Worm (Caenorhabditis elegans) whole organism, L3 larva: ENCODE results near the gene str-45.

Experiments used
- R02D3.7 ChIP-seq: fragments of 150-350 bp; optimal IDR thresholded peaks from 2 replicates; lab custom pipeline; 2014; ENCODE audit warnings: missing biosample characterization, missing genetic modification characterization
- ZK546.5 ChIP-seq: sonication (generic microtip); optimal IDR thresholded peaks from 2 replicates; lab custom pipeline; 2017; ENCODE audit warnings: missing biosample characterization, missing genetic modification characterization
- aly-2 ChIP-seq: fragments of 150-350 bp; optimal IDR thresholded peaks from 2 replicates; lab custom pipeline; 2014; ENCODE audit warnings: missing biosample characterization, missing genetic modification characterization
- ama-1 ChIP-seq: fragments of 150-350 bp; optimal IDR thresholded peaks from 2 replicates; lab custom pipeline; 2018
- ceh-16 ChIP-seq: sonication (generic microtip); optimal IDR thresholded peaks from 2 replicates; lab custom pipeline; 2017; ENCODE audit warnings: missing biosample characterization, missing genetic modification characterization
- ceh-28 ChIP-seq: fragments of 150-350 bp; optimal IDR thresholded peaks from 2 replicates; lab custom pipeline; 2014; ENCODE audit warnings: missing biosample characterization, missing genetic modification reagents, missing genetic modification characterization
- ceh-82 ChIP-seq: fragments of 150-350 bp; optimal IDR thresholded peaks from 2 replicates; lab custom pipeline; 2014; ENCODE audit warnings: missing biosample characterization, missing genetic modification characterization
- ceh-9 ChIP-seq: sonication (generic microtip); optimal IDR thresholded peaks from 2 replicates; lab custom pipeline; 2018; ENCODE audit warnings: missing biosample characterization, missing genetic modification characterization
- daf-12 ChIP-seq: fragments of 150-350 bp; optimal IDR thresholded peaks from 2 replicates; lab custom pipeline; 2014; ENCODE audit warnings: missing biosample characterization, missing genetic modification reagents, missing genetic modification characterization
- egl-27 ChIP-seq: sonication (generic microtip); optimal IDR thresholded peaks from 4 replicates; lab custom pipeline; 2017; ENCODE audit warnings: missing biosample characterization, missing genetic modification reagents, missing genetic modification characterization
- egl-5 ChIP-seq: fragments of 150-350 bp; optimal IDR thresholded peaks from 2 replicates; lab custom pipeline; 2017; ENCODE audit warnings: missing biosample characterization, missing genetic modification reagents, missing genetic modification characterization, inconsistent platforms
- elt-2 ChIP-seq: sonication (generic microtip); optimal IDR thresholded peaks from 2 replicates; lab custom pipeline; 2016; ENCODE audit warnings: missing genetic modification reagents, mild to moderate bottlenecking, missing genetic modification characterization, missing compliant biosample characterization
- fkh-10 ChIP-seq: sonication (generic microtip); optimal IDR thresholded peaks from 2 replicates; lab custom pipeline; 2017; ENCODE audit warnings: missing biosample characterization, missing genetic modification reagents, missing genetic modification characterization
- fkh-2 ChIP-seq: fragments of 150-350 bp; optimal IDR thresholded peaks from 2 replicates; lab custom pipeline; 2014; ENCODE audit warnings: missing biosample characterization, missing genetic modification reagents, missing genetic modification characterization
- fos-1 ChIP-seq: fragments of 150-350 bp; optimal IDR thresholded peaks from 2 replicates; lab custom pipeline; 2014; ENCODE audit warnings: missing biosample characterization, missing genetic modification characterization
- hmg-11 ChIP-seq: sonication (generic microtip); optimal IDR thresholded peaks from 2 replicates; lab custom pipeline; 2016; ENCODE audit warnings: missing genetic modification characterization, missing compliant biosample characterization
- jun-1 ChIP-seq: fragments of 150-350 bp; optimal IDR thresholded peaks from 2 replicates; lab custom pipeline; 2014; ENCODE audit warnings: missing biosample characterization, missing genetic modification reagents, missing genetic modification characterization
- lin-15B ChIP-seq: fragments of 150-350 bp; optimal IDR thresholded peaks from 2 replicates; lab custom pipeline; 2014; ENCODE audit warnings: missing biosample characterization, missing genetic modification characterization
- lin-39 ChIP-seq: fragments of 150-350 bp; optimal IDR thresholded peaks from 2 replicates; lab custom pipeline; 2018; ENCODE audit warnings: missing biosample characterization, missing genetic modification reagents, missing genetic modification characterization
- lsy-12 ChIP-seq: sonication (generic microtip); optimal IDR thresholded peaks from 2 replicates; lab custom pipeline; 2016; ENCODE audit warnings: mild to moderate bottlenecking, missing genetic modification characterization, missing compliant biosample characterization
- mdl-1 ChIP-seq: fragments of 150-350 bp; optimal IDR thresholded peaks from 2 replicates; lab custom pipeline; 2014; ENCODE audit warnings: missing biosample characterization, missing genetic modification characterization
- mml-1 ChIP-seq: fragments of 150-350 bp; sonication (generic microtip); optimal IDR thresholded peaks from 3 replicates; lab custom pipeline; 2014; ENCODE audit warnings: missing biosample characterization, missing genetic modification characterization
- nfya-1 ChIP-seq: sonication (generic microtip); optimal IDR thresholded peaks from 2 replicates; lab custom pipeline; 2017; ENCODE audit warnings: missing genetic modification characterization, mild to moderate bottlenecking, missing compliant biosample characterization, antibody characterized with exemption, moderate library complexity; ENCODE audit not compliant: insufficient read depth
- nhr-11 ChIP-seq: fragments of 150-350 bp; optimal IDR thresholded peaks from 2 replicates; lab custom pipeline; 2014; ENCODE audit warnings: missing biosample characterization, missing genetic modification characterization
- nhr-12 ChIP-seq: fragments of 150-350 bp; optimal IDR thresholded peaks from 2 replicates; lab custom pipeline; 2014; ENCODE audit warnings: missing biosample characterization, missing genetic modification characterization
- nhr-23 ChIP-seq: fragments of 150-350 bp; optimal IDR thresholded peaks from 2 replicates; lab custom pipeline; 2014; ENCODE audit warnings: missing biosample characterization, missing genetic modification reagents, missing genetic modification characterization
- nhr-237 ChIP-seq: fragments of 150-350 bp; optimal IDR thresholded peaks from 2 replicates; lab custom pipeline; 2014; ENCODE audit warnings: missing biosample characterization, missing genetic modification characterization
- nhr-25 ChIP-seq: sonication (generic microtip); optimal IDR thresholded peaks from 2 replicates; lab custom pipeline; 2017; ENCODE audit warnings: missing biosample characterization, missing genetic modification characterization
- nhr-28 ChIP-seq: fragments of 150-350 bp; optimal IDR thresholded peaks from 2 replicates; lab custom pipeline; 2014; ENCODE audit warnings: missing biosample characterization, missing genetic modification characterization
- nhr-43 ChIP-seq: sonication (generic microtip); optimal IDR thresholded peaks from 2 replicates; lab custom pipeline; 2016; ENCODE audit warnings: mild to moderate bottlenecking, missing genetic modification characterization, missing compliant biosample characterization; ENCODE audit not compliant: poor library complexity, severe bottlenecking
- nhr-67 ChIP-seq: fragments of 150-350 bp; optimal IDR thresholded peaks from 2 replicates; lab custom pipeline; 2014; ENCODE audit warnings: missing biosample characterization, missing genetic modification characterization
- nhr-76 ChIP-seq: fragments of 150-350 bp; sonication (generic microtip); optimal IDR thresholded peaks from 5 replicates; lab custom pipeline; 2014; ENCODE audit warnings: missing biosample characterization, missing genetic modification characterization
- nhr-77 ChIP-seq: fragments of 150-350 bp; optimal IDR thresholded peaks from 2 replicates; lab custom pipeline; 2014; ENCODE audit warnings: missing biosample characterization, missing genetic modification characterization
- pha-4 ChIP-seq: fragments of 150-350 bp; optimal IDR thresholded peaks from 2 replicates; lab custom pipeline; 2014; ENCODE audit warnings: missing biosample characterization, missing genetic modification reagents, missing genetic modification characterization
- pqm-1 ChIP-seq: fragments of 150-350 bp; optimal IDR thresholded peaks from 2 replicates; lab custom pipeline; 2017; ENCODE audit warnings: missing biosample characterization, missing genetic modification characterization, inconsistent platforms
- sea-2 ChIP-seq: fragments of 150-350 bp; sonication (generic microtip); optimal IDR thresholded peaks from 4 replicates; lab custom pipeline; 2014; ENCODE audit warnings: missing biosample characterization, missing genetic modification reagents, missing genetic modification characterization
- skn-1 ChIP-seq: fragments of 150-350 bp; optimal IDR thresholded peaks from 2 replicates; lab custom pipeline; 2014; ENCODE audit warnings: missing biosample characterization, missing genetic modification characterization
- snpc-4 ChIP-seq: fragments of 150-350 bp; optimal IDR thresholded peaks from 2 replicates; lab custom pipeline; 2014; ENCODE audit warnings: missing biosample characterization, missing genetic modification characterization
- tbx-2 ChIP-seq: sonication (generic microtip); optimal IDR thresholded peaks from 2 replicates; lab custom pipeline; 2016; ENCODE audit warnings: mild to moderate bottlenecking, missing genetic modification characterization, missing compliant biosample characterization
- unc-62 ChIP-seq: fragments of 150-350 bp; sonication (generic microtip); optimal IDR thresholded peaks from 4 replicates; lab custom pipeline; 2014; ENCODE audit warnings: missing biosample characterization, missing genetic modification reagents, missing genetic modification characterization
- zag-1 ChIP-seq: fragments of 150-350 bp; optimal IDR thresholded peaks from 2 replicates; lab custom pipeline; 2014; ENCODE audit warnings: missing biosample characterization, missing genetic modification characterization
- ztf-11 ChIP-seq: fragments of 150-350 bp; optimal IDR thresholded peaks from 2 replicates; lab custom pipeline; 2014; ENCODE audit warnings: missing biosample characterization, missing genetic modification characterization
- ztf-4 ChIP-seq: fragments of 150-350 bp; optimal IDR thresholded peaks from 2 replicates; lab custom pipeline; 2014; ENCODE audit warnings: missing biosample characterization, missing genetic modification characterization

The str-45 gene

DNA sequence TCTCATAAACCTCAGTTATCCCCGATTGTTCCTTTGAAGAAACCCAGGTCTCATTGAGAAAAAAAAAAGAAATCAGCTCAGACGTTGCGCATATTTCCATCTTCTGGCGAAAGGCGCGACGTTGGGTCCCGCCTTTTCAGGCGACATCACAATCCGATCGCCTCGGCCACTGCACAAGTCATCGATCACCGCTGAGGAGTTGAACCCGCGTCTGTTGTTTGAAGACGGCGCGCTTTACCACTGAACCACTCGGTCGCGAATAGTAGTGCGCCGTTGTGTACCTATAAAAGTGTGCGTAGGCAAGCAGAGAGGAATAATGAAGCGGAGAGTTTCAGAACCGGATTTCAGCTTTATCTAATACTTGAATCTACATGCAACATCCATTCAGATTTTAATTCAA, 32.1 kb downstream of the str-45 start, which contains the start of gene Y75B12B.11:
Y75B12B.11 (plus strand) TSS at position 394 of the 400 bp plus-strand sequence.
- peak; percentile 54 for TF ChIP-seq lin-15B (tag; lab: Kevin White, UChicago)
- TF ChIP-seq nhr-67: no peak
- TF ChIP-seq ceh-9 (tag; lab: Kevin White, UChicago): no peak
- peak; percentile 81 for TF ChIP-seq skn-1 (tag; lab: Kevin White, UChicago)
- no peak for TF ChIP-seq zag-1 (tag; lab: Kevin White, UChicago)
- peak; percentile 74 for TF ChIP-seq pha-4 (tag; lab: Kevin White, UChicago)
- peak; percentile 10 for TF ChIP-seq ceh-82 (tag; lab: Kevin White, UChicago)
- TF ChIP-seq nhr-23 (tag; lab: Kevin White, UChicago): peak; percentile 45
- TF ChIP-seq mml-1 (tag; lab: Kevin White, UChicago): no peak
- peak; percentile 45 for TF ChIP-seq aly-2 (tag; lab: Kevin White, UChicago)
- TF ChIP-seq fkh-10 (GFP tag; lab: Kevin White, UChicago): no peak
- no peak for TF ChIP-seq nhr-237 (tag; lab: Kevin White, UChicago)
- TF ChIP-seq pqm-1 (tag; lab: Kevin White, UChicago): peak; percentile 42
- no peak for TF ChIP-seq snpc-4 (tag; lab: Kevin White, UChicago)
- TF ChIP-seq R02D3.7: no peak
- peak; percentile 40 for TF ChIP-seq jun-1 (tag; lab: Kevin White, UChicago)
- TF ChIP-seq nhr-76 (tag; lab: Kevin White, UChicago): no peak
- TF ChIP-seq ceh-28 (tag; lab: Kevin White, UChicago): no peak
- peak; percentile 82 for TF ChIP-seq tbx-2 (tag; lab: Kevin White, UChicago)
- TF ChIP-seq hmg-11 (tag; lab: Kevin White, UChicago): peak; percentile 76
- no peak for TF ChIP-seq mdl-1
- no peak for TF ChIP-seq nhr-28 (tag; lab: Kevin White, UChicago)
- TF ChIP-seq nhr-12 (tag; lab: Kevin White, UChicago): no peak
- TF ChIP-seq ama-1 (lab: Kevin White, UChicago): peak; percentile 94
- TF ChIP-seq nhr-25: peak; percentile 84
- no peak for TF ChIP-seq ztf-11 (tag; lab: Kevin White, UChicago)
- peak; percentile 71 for TF ChIP-seq nfya-1 (tag; lab: Kevin White, UChicago)
- no peak for TF ChIP-seq ceh-16 (tag; lab: Kevin White, UChicago)
- no peak for TF ChIP-seq sea-2 (GFP tag; lab: Kevin White, UChicago)
- TF ChIP-seq egl-5 (tag; lab: Kevin White, UChicago): no peak
- TF ChIP-seq unc-62 (GFP tag; lab: Kevin White, UChicago): no peak
- TF ChIP-seq lsy-12: peak; percentile 87
- no peak for TF ChIP-seq fkh-2 (tag; lab: Kevin White, UChicago)
- TF ChIP-seq lin-39 (tag; lab: Kevin White, UChicago): peak; percentile 76
- peak; percentile 69 for TF ChIP-seq elt-2 (tag; lab: Kevin White, UChicago)
- no peak for TF ChIP-seq nhr-11 (tag; lab: Kevin White, UChicago)
- TF ChIP-seq nhr-43 (tag; lab: Kevin White, UChicago): peak; percentile 75
- TF ChIP-seq ztf-4 (tag; lab: Kevin White, UChicago): peak; percentile 72
- no peak for TF ChIP-seq egl-27 (tag; lab: Kevin White, UChicago)
- peak; percentile 34 for TF ChIP-seq nhr-77
- TF ChIP-seq daf-12: no peak
- peak; percentile 61 for TF ChIP-seq fos-1
- no peak for TF ChIP-seq ZK546.5 (tag; lab: Kevin White, UChicago)

ce11 chrV:15191971-15192370, 33.2 kb downstream of the str-45 start:
- TF ChIP-seq nhr-77 (no peak), fos-1 (no peak), ztf-4 (tag; lab: Kevin White, UChicago) (no peak), egl-5 (tag; lab: Kevin White, UChicago) (no peak)
